Worm (Caenorhabditis elegans) whole organism, L1 larva: ENCODE results near the gene Y73B6BL.47.

ENCODE experiments used
- C34B4.2 ChIP-seq: sonication (generic microtip); optimal IDR thresholded peaks from 2 replicates; lab custom pipeline; 2017; ENCODE audit warnings: mild to moderate bottlenecking, missing genetic modification characterization, missing compliant biosample characterization
- ama-1 ChIP-seq: fragments of 150-350 bp; optimal IDR thresholded peaks from 2 replicates; lab custom pipeline; 2014
- egl-27 ChIP-seq, 2 experiments: fragments of 150-350 bp in 1 of 2; sonication (generic microtip); optimal IDR thresholded peaks; 3 replicates each; lab custom pipeline; 2017 to 2018; ENCODE audit warnings: missing biosample characterization in 2 of 2, missing genetic modification characterization in 2 of 2, missing genetic modification reagents in 2 of 2
- lsy-2 ChIP-seq, 2 experiments: fragments of 150-350 bp; optimal IDR thresholded peaks; 2 replicates each; lab custom pipeline; 2014; ENCODE audit warnings: missing biosample characterization in 2 of 2, missing genetic modification characterization in 2 of 2
- nhr-11 ChIP-seq: fragments of 150-350 bp; optimal IDR thresholded peaks from 2 replicates; lab custom pipeline; 2014; ENCODE audit warnings: missing biosample characterization, missing genetic modification characterization
- nhr-12 ChIP-seq: sonication (generic microtip); optimal IDR thresholded peaks from 2 replicates; lab custom pipeline; 2017; ENCODE audit warnings: missing biosample characterization, missing genetic modification characterization
- pqm-1 ChIP-seq: sonication (generic microtip); optimal IDR thresholded peaks from 3 replicates; lab custom pipeline; 2017; ENCODE audit warnings: missing biosample characterization, missing genetic modification characterization
- skn-1 ChIP-seq: fragments of 150-350 bp; optimal IDR thresholded peaks from 2 replicates; lab custom pipeline; 2014; ENCODE audit warnings: missing biosample characterization, missing genetic modification characterization
- snpc-4 ChIP-seq: fragments of 150-350 bp; optimal IDR thresholded peaks from 2 replicates; lab custom pipeline; 2014; ENCODE audit warnings: missing biosample characterization, missing genetic modification characterization
- tbx-2 ChIP-seq: sonication (generic microtip); optimal IDR thresholded peaks from 2 replicates; lab custom pipeline; 2016; ENCODE audit warnings: missing genetic modification characterization, missing compliant biosample characterization

DNA sequence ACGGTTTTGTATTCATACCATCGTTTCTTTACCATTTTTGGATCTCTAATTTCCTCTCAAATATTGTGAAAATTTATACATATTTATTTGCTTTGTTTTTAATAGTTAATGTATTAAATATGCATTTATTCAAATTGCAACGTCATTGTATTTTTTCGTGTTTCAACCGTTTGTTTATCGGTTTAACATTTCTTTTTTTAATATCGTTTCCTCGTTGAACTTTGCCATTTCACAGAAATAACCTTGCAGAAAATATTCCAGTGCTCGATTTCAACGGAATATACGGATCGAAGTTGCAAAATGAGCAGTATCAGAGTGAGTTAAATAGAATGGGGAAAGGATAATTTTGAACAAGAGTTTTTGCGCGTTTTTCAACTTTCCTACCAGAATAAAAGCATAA, 32.4 kb upstream of the Y73B6BL.47 start, which contains the start of gene seu-1:
- TF ChIP-seq egl-27 (tag; optimal IDR thresholded peaks at IDR 0.05; lab: Kevin White, UChicago) (no peak), tbx-2 (tag; lab: Kevin White, UChicago) (no peak), pqm-1 (tag; lab: Kevin White, UChicago) (no peak), skn-1 (no peak), C34B4.2 (tag; lab: Kevin White, UChicago) (no peak), ama-1 (lab: Kevin White, UChicago) (no peak), snpc-4 (no peak), nhr-11 (tag; lab: Kevin White, UChicago) (no peak), nhr-12 (tag; lab: Kevin White, UChicago) (no peak), lsy-2 (tag; optimal IDR thresholded peaks at IDR 0.05; lab: Kevin White, UChicago) (no peak)
